Fruit fly (Drosophila melanogaster) whole organism: Measurements from ENCODE around the gene CG10035.

ENCODE experiments used
- CG8478 ChIP-seq: fragments of >200 bp; optimal IDR thresholded peaks from 2 replicates; lab custom pipeline; 2018; ENCODE audit warnings: inconsistent platforms
- psq ChIP-seq: fragments of >200 bp; optimal IDR thresholded peaks from 2 replicates; lab custom pipeline; 2017

DNA sequence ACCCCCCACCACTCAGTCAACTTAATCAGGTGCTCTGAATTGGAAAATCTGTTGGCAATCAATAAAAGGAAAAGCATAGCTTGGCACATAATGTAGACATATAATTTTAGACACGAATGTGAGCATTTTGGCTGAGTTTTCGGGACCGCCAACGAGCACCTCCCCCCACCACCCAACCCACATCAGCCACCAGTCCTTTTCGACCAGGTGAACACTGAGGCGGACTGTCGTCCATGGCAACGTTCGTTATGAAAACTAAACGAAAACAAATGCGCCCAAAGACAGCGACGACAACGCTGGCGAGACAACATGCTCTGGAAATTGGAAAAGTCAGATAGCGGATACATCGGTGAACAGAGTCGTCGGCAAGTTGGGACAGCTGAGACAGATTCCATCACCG, 545 bp upstream of the CG10035 start, which contains the start of gene GstD11:
- TF ChIP-seq CG8478 (lab: Kevin White, UChicago) (no peak), psq (lab: Kevin White, UChicago) (no peak)
